Worm (Caenorhabditis elegans) whole organism, midembryonic: Measurements from ENCODE around the gene F52D2.5.

Source experiments
- klf-2 ChIP-seq: fragments of 200-800 bp; sonication (Bioruptor generic); conservative IDR thresholded peaks from 2 replicates; pipeline ENCODE4 v1.3.6; 2022; ENCODE audit warnings: missing genetic modification reagents, missing genetic modification characterization, missing compliant biosample characterization
- med-1 ChIP-seq: sonication (generic microtip); optimal IDR thresholded peaks from 2 replicates; lab custom pipeline; 2017; ENCODE audit warnings: missing genetic modification characterization, mild to moderate bottlenecking, missing compliant biosample characterization, antibody characterized with exemption, missing genetic modification reagents; ENCODE audit not compliant: insufficient read depth
- ztf-23 ChIP-seq: fragments of 200-800 bp; sonication (Bioruptor generic); IDR thresholded peaks from 2 replicates; pipeline ENCODE4 v1.3.6; 2022; ENCODE audit warnings: missing genetic modification reagents, missing genetic modification characterization, missing compliant biosample characterization

ce11 chrX:1990434-1990833 is 15.8 kb upstream of the F52D2.5 start, which contains the start of gene Y40A1A.2:
- TF ChIP-seq ztf-23 (GFP tag; lab: Robert Waterston, UW), result no peak
- TF ChIP-seq klf-2, result no peak
- TF ChIP-seq med-1 (GFP tag; lab: Kevin White, UChicago), result no peak
